Fruit fly (Drosophila melanogaster) whole organism, wandering third instar larva: ENCODE results near the gene CG13117.

Source experiments
- Dfd ChIP-seq: fragments of >200 bp; optimal IDR thresholded peaks from 2 replicates; lab custom pipeline; 2017; ENCODE audit warnings: missing biosample characterization, missing genetic modification characterization
- Dif ChIP-seq: fragments of 200-275, 200-300 bp; sonication (Bioruptor generic); optimal IDR thresholded peaks from 2 replicates; lab custom pipeline; 2018; ENCODE audit warnings: missing biosample characterization, missing genetic modification characterization; ENCODE audit not compliant: partially characterized antibody
- HLH106 ChIP-seq: fragments of 200-800 bp; optimal IDR thresholded peaks from 3 replicates; lab custom pipeline; 2019; ENCODE audit warnings: missing biosample characterization, mild to moderate bottlenecking, missing genetic modification characterization, moderate library complexity
- Mio ChIP-seq: sonication (Bioruptor generic); optimal IDR thresholded peaks from 2 replicates; lab custom pipeline; 2016; ENCODE audit warnings: missing biosample characterization, missing genetic modification characterization
- N ChIP-seq: fragments of >200 bp; optimal IDR thresholded peaks from 2 replicates; lab custom pipeline; 2018; ENCODE audit warnings: missing biosample characterization, missing external identifiers, missing genetic modification characterization
- psq ChIP-seq: fragments of 200-800 bp; sonication (Bioruptor generic); optimal IDR thresholded peaks from 3 replicates; lab custom pipeline; 2017; ENCODE audit warnings: missing biosample characterization, mild to moderate bottlenecking, missing genetic modification characterization, moderate library complexity
- tai ChIP-seq: sonication (Bioruptor generic); optimal IDR thresholded peaks from 2 replicates; lab custom pipeline; 2016; ENCODE audit warnings: missing biosample characterization, missing genetic modification characterization

DNA sequence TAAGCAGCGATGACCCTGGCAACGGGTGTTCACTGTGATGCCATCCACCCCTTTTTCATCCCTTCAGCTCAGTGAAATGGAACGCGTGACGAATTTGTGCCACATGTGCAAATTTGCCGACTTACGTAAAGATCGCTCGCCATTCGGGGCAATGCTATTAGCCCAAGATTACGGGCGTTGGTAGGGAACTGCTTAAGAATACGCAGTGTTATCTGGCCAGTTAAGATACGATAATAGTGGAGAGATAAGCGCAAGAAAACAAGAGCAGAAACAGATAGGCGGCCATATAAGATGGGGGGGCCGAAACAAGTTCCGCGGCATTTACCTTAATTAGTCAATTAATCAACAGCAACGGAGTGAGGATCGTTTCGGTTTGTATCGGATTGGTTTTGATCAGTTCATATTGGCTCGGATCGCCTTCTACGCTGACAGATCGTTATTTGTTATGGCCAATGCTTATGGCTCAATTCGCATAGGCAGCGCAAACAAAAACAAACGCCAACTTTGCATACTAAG, 49.5 kb downstream of the CG13117 start:
- TF ChIP-seq psq (no peak), Mio (no peak), N (no peak), Dif (GFP tag; lab: Kevin White, UChicago) (no peak), HLH106 (tag; lab: Kevin White, UChicago) (no peak), Dfd (GFP tag; lab: Kevin White, UChicago) (no peak), tai (GFP tag; lab: Kevin White, UChicago) (no peak)
